Worm (Caenorhabditis elegans) whole organism, L4/young adult: ENCODE results near the gene rom-3.

Source experiments
- W03F9.2 ChIP-seq: fragments of 150-350 bp; optimal IDR thresholded peaks from 2 replicates; lab custom pipeline; 2014; ENCODE audit warnings: missing biosample characterization, missing genetic modification characterization
- dao-5 ChIP-seq: sonication (generic microtip); optimal IDR thresholded peaks from 2 replicates; lab custom pipeline; 2016; ENCODE audit warnings: missing genotype, missing genetic modification characterization, moderate library complexity, missing compliant biosample characterization
- him-1 ChIP-seq: sonication (generic microtip); optimal IDR thresholded peaks from 2 replicates; lab custom pipeline; 2016; ENCODE audit warnings: missing genotype, missing genetic modification reagents, missing genetic modification characterization, missing compliant biosample characterization

The rom-3 gene

ce11 chrIV:16970390-16970789 lies at the start of gene rom-3:
Gene rom-3 (minus strand): TSS chrIV:16970490.
- TF ChIP-seq W03F9.2 (tag; lab: Kevin White, UChicago) (no peak), dao-5 (tag; lab: Kevin White, UChicago) (no peak), him-1 (tag; lab: Kevin White, UChicago) (no peak)

- TF ChIP-seq W03F9.2 (tag; lab: Kevin White, UChicago), result no peak
- TF ChIP-seq him-1 (tag; lab: Kevin White, UChicago), result no peak
- TF ChIP-seq dao-5 (tag; lab: Kevin White, UChicago), result no peak
Observed at ce11 chrIV:17010274-17010673, 40.0 kb upstream of the rom-3 start.

ce11 chrIV:17005734-17006133 lies 35.4 kb upstream of the rom-3 start:
- no peak for TF ChIP-seq dao-5 (tag; lab: Kevin White, UChicago)
- no peak for TF ChIP-seq W03F9.2 (tag; lab: Kevin White, UChicago)

- TF ChIP-seq him-1 (tag; lab: Kevin White, UChicago) (no peak), W03F9.2 (tag; lab: Kevin White, UChicago) (peak; percentile 80), dao-5 (tag; lab: Kevin White, UChicago) (no peak)
Observed at ce11 chrIV:16995425-16995824, 25.1 kb upstream of the rom-3 start, which contains the start of gene rom-4. Gene rom-4 (plus strand): TSS chrIV:16995822.

ce11 chrIV:16988397-16988796 lies 18.1 kb upstream of the rom-3 start, which contains the start of gene nccd-1:
Gene nccd-1 (plus strand): TSS chrIV:16988697.
- TF ChIP-seq him-1 (tag; lab: Kevin White, UChicago) (no peak), W03F9.2 (tag; lab: Kevin White, UChicago) (no peak), dao-5 (tag; lab: Kevin White, UChicago) (no peak)

ce11 chrIV:16962445-16962844 lies 7.8 kb downstream of the rom-3 start:
- TF ChIP-seq him-1 (tag; lab: Kevin White, UChicago) (no peak), dao-5 (tag; lab: Kevin White, UChicago) (no peak), W03F9.2 (tag; lab: Kevin White, UChicago) (no peak)

- TF ChIP-seq W03F9.2 (tag; lab: Kevin White, UChicago) (no peak), dao-5 (tag; lab: Kevin White, UChicago) (no peak), him-1 (tag; lab: Kevin White, UChicago) (no peak)
Observed at ce11 chrIV:16952389-16952788, 17.9 kb downstream of the rom-3 start.

- TF ChIP-seq W03F9.2 (tag; lab: Kevin White, UChicago), result no peak
- TF ChIP-seq dao-5 (tag; lab: Kevin White, UChicago), result no peak
- TF ChIP-seq him-1 (tag; lab: Kevin White, UChicago), result no peak
Observed at ce11 chrIV:16949767-16950166, 20.5 kb downstream of the rom-3 start, which contains the start of gene rad-54.B. Gene rad-54.B (plus strand): TSS chrIV:16950067.

ce11 chrIV:16946746-16947145 lies 23.5 kb downstream of the rom-3 start, which contains the start of the genes Y116A8C.9 and arf-6:
Gene Y116A8C.9 (minus strand): TSS chrIV:16946800.
Gene arf-6 (plus strand): TSS chrIV:16947120.
- TF ChIP-seq him-1 (tag; lab: Kevin White, UChicago) (peak; percentile 3), W03F9.2 (tag; lab: Kevin White, UChicago) (peak; percentile 59), dao-5 (tag; lab: Kevin White, UChicago) (no peak)

ce11 chrIV:16939001-16939400 lies 31.3 kb downstream of the rom-3 start, which contains the start of gene Y116A8C.10:
Gene Y116A8C.10 (minus strand): TSS chrIV:16939101.
- no peak for TF ChIP-seq W03F9.2 (tag; lab: Kevin White, UChicago)
- TF ChIP-seq dao-5 (tag; lab: Kevin White, UChicago), result no peak
- no peak for TF ChIP-seq him-1 (tag; lab: Kevin White, UChicago)

- TF ChIP-seq dao-5 (tag; lab: Kevin White, UChicago) (no peak), W03F9.2 (tag; lab: Kevin White, UChicago) (no peak), him-1 (tag; lab: Kevin White, UChicago) (no peak)
Observed at ce11 chrIV:16936053-16936452, 34.2 kb downstream of the rom-3 start.

- TF ChIP-seq him-1 (tag; lab: Kevin White, UChicago), result no peak
- TF ChIP-seq dao-5 (tag; lab: Kevin White, UChicago), result no peak
Observed at ce11 chrIV:16931077-16931476, 39.2 kb downstream of the rom-3 start, which contains the start of gene Y116A8C.49. Gene Y116A8C.49 (minus strand): TSS chrIV:16931177.

ce11 chrIV:16926558-16926957 lies 43.7 kb downstream of the rom-3 start:
- TF ChIP-seq him-1 (tag; lab: Kevin White, UChicago) (no peak), dao-5 (tag; lab: Kevin White, UChicago) (no peak), W03F9.2 (tag; lab: Kevin White, UChicago) (no peak)

ce11 chrIV:16925363-16925863 lies 44.9 kb downstream of the rom-3 start:
- no peak for TF ChIP-seq W03F9.2 (tag; lab: Kevin White, UChicago)
- no peak for TF ChIP-seq dao-5 (tag; lab: Kevin White, UChicago)
- no peak for TF ChIP-seq him-1 (tag; lab: Kevin White, UChicago)
